Worm (Caenorhabditis elegans) whole organism, L2 larva: ENCODE results near the gene C06A1.3.
A peak's percentile ranks its signal among the peaks of the same experiment; 100 is the strongest.

Experiments used
- C34F6.9 ChIP-seq: fragments of 150-350 bp; optimal IDR thresholded peaks from 2 replicates; lab custom pipeline; 2014; ENCODE audit warnings: missing biosample characterization, missing genetic modification characterization
- F13H6.1 ChIP-seq: sonication (generic microtip); optimal IDR thresholded peaks from 2 replicates; lab custom pipeline; 2016; ENCODE audit warnings: missing genetic modification characterization, missing compliant biosample characterization
- ZK546.5 ChIP-seq: sonication (generic microtip); optimal IDR thresholded peaks from 2 replicates; lab custom pipeline; 2017; ENCODE audit warnings: missing biosample characterization, missing genetic modification characterization
- alr-1 ChIP-seq: fragments of 150-350 bp; optimal IDR thresholded peaks from 2 replicates; lab custom pipeline; 2014; ENCODE audit warnings: missing biosample characterization, missing genetic modification characterization
- aly-2 ChIP-seq: fragments of 150-350 bp; optimal IDR thresholded peaks from 2 replicates; lab custom pipeline; 2014; ENCODE audit warnings: missing biosample characterization, missing genetic modification characterization
- ama-1 ChIP-seq: fragments of 150-350 bp; optimal IDR thresholded peaks from 2 replicates; lab custom pipeline; 2018; ENCODE audit warnings: inconsistent platforms
- ceh-16 ChIP-seq: fragments of 150-350 bp; optimal IDR thresholded peaks from 2 replicates; lab custom pipeline; 2014; ENCODE audit warnings: missing biosample characterization, missing genetic modification characterization
- ceh-82 ChIP-seq: fragments of 150-350 bp; optimal IDR thresholded peaks from 2 replicates; lab custom pipeline; 2014; ENCODE audit warnings: missing biosample characterization, missing genetic modification characterization
- crh-2 ChIP-seq: sonication (generic microtip); optimal IDR thresholded peaks from 2 replicates; lab custom pipeline; 2017; ENCODE audit warnings: missing biosample characterization, missing genetic modification characterization
- elt-1 ChIP-seq: fragments of 150-350 bp; optimal IDR thresholded peaks from 2 replicates; lab custom pipeline; 2014; ENCODE audit warnings: missing biosample characterization, missing genetic modification characterization
- fos-1 ChIP-seq: fragments of 150-350 bp; optimal IDR thresholded peaks from 2 replicates; lab custom pipeline; 2014; ENCODE audit warnings: missing biosample characterization, missing genetic modification characterization
- gmeb-1 ChIP-seq: fragments of 150-350 bp; optimal IDR thresholded peaks from 2 replicates; lab custom pipeline; 2014; ENCODE audit warnings: missing biosample characterization, missing genetic modification characterization
- lin-11 ChIP-seq: fragments of 150-350 bp; sonication (generic microtip); optimal IDR thresholded peaks from 2 replicates; lab custom pipeline; 2014; ENCODE audit warnings: missing biosample characterization, missing genetic modification characterization, inconsistent platforms, mixed read lengths
- lin-13 ChIP-seq: fragments of 150-350 bp; optimal IDR thresholded peaks from 2 replicates; lab custom pipeline; 2014; ENCODE audit warnings: missing biosample characterization, missing genetic modification reagents, missing genetic modification characterization
- lsy-2 ChIP-seq, 2 experiments: fragments of 150-350 bp in 1 of 2; sonication (generic microtip) in 1 of 2; optimal IDR thresholded peaks; 2 replicates each; lab custom pipeline; 2014 to 2017; ENCODE audit warnings: missing biosample characterization in 2 of 2, missing genetic modification characterization in 2 of 2
- mab-5 ChIP-seq: fragments of 150-350 bp; optimal IDR thresholded peaks from 2 replicates; lab custom pipeline; 2014; ENCODE audit warnings: missing biosample characterization, missing genetic modification characterization
- mbf-1 ChIP-seq: sonication (generic microtip); optimal IDR thresholded peaks from 2 replicates; lab custom pipeline; 2017; ENCODE audit warnings: missing biosample characterization, missing genetic modification characterization
- mdl-1 ChIP-seq, 2 experiments: fragments of 150-350 bp in 1 of 2; sonication (generic microtip) in 1 of 2; optimal IDR thresholded peaks; 2 replicates each; lab custom pipeline; 2017; ENCODE audit warnings: missing biosample characterization in 2 of 2, missing genetic modification characterization in 2 of 2
- nhr-11 ChIP-seq: fragments of 150-350 bp; optimal IDR thresholded peaks from 2 replicates; lab custom pipeline; 2014; ENCODE audit warnings: missing biosample characterization, missing genetic modification characterization
- nhr-129 ChIP-seq: fragments of 150-350 bp; optimal IDR thresholded peaks from 2 replicates; lab custom pipeline; 2014; ENCODE audit warnings: missing biosample characterization, missing genetic modification characterization
- nhr-21 ChIP-seq: fragments of 150-350 bp; optimal IDR thresholded peaks from 2 replicates; lab custom pipeline; 2014; ENCODE audit warnings: missing biosample characterization, missing genetic modification characterization
- nhr-23 ChIP-seq: fragments of 150-350 bp; optimal IDR thresholded peaks from 2 replicates; lab custom pipeline; 2014; ENCODE audit warnings: missing biosample characterization, missing genetic modification reagents, missing genetic modification characterization
- nhr-237 ChIP-seq: fragments of 150-350 bp; optimal IDR thresholded peaks from 2 replicates; lab custom pipeline; 2014; ENCODE audit warnings: missing biosample characterization, missing genetic modification characterization
- nhr-77 ChIP-seq: fragments of 150-350 bp; optimal IDR thresholded peaks from 2 replicates; lab custom pipeline; 2014; ENCODE audit warnings: missing biosample characterization, missing genetic modification characterization
- peb-1 ChIP-seq: fragments of 150-350 bp; optimal IDR thresholded peaks from 2 replicates; lab custom pipeline; 2014; ENCODE audit warnings: missing biosample characterization, missing genetic modification characterization
- sem-4 ChIP-seq: fragments of 150-350 bp; optimal IDR thresholded peaks from 2 replicates; lab custom pipeline; 2014; ENCODE audit warnings: missing biosample characterization, missing genetic modification reagents, missing genetic modification characterization
- skn-1 ChIP-seq: sonication (generic microtip); optimal IDR thresholded peaks from 2 replicates; lab custom pipeline; 2017; ENCODE audit warnings: missing biosample characterization, missing genetic modification characterization
- sma-3 ChIP-seq: sonication (generic microtip); optimal IDR thresholded peaks from 2 replicates; lab custom pipeline; 2016; ENCODE audit warnings: missing genetic modification reagents, missing genetic modification characterization, missing compliant biosample characterization
- sma-9 ChIP-seq, 2 experiments: fragments of 150-350 bp in 1 of 2; sonication (generic microtip) in 1 of 2; optimal IDR thresholded peaks; 2 replicates each; lab custom pipeline; 2014 to 2016; ENCODE audit warnings: missing genetic modification characterization in 2 of 2, mild to moderate bottlenecking in 1 of 2, missing biosample characterization in 1 of 2, missing compliant biosample characterization in 1 of 2, missing genetic modification reagents in 1 of 2, moderate library complexity in 1 of 2
- unc-39 ChIP-seq: fragments of 150-350 bp; optimal IDR thresholded peaks from 2 replicates; lab custom pipeline; 2014; ENCODE audit warnings: missing biosample characterization, missing genetic modification characterization
- unc-55 ChIP-seq: fragments of 150-350 bp; sonication (generic microtip); optimal IDR thresholded peaks from 3 replicates; lab custom pipeline; 2014; ENCODE audit warnings: missing biosample characterization, missing genetic modification reagents, missing genetic modification characterization
- unc-62 ChIP-seq: fragments of 150-350 bp; optimal IDR thresholded peaks from 2 replicates; lab custom pipeline; 2014; ENCODE audit warnings: missing biosample characterization, missing genetic modification reagents, missing genetic modification characterization
- zag-1 ChIP-seq: fragments of 150-350 bp; optimal IDR thresholded peaks from 2 replicates; lab custom pipeline; 2014; ENCODE audit warnings: missing biosample characterization, missing genetic modification characterization
- ztf-1 ChIP-seq: fragments of 200-800 bp; sonication (Bioruptor generic); conservative IDR thresholded peaks from 2 replicates; pipeline ENCODE4 v1.3.6; 2022; ENCODE audit warnings: missing genetic modification characterization, missing compliant biosample characterization
- ztf-11 ChIP-seq: sonication (generic microtip); optimal IDR thresholded peaks from 2 replicates; lab custom pipeline; 2017; ENCODE audit warnings: missing biosample characterization, missing genetic modification characterization
- ztf-4 ChIP-seq: fragments of 150-350 bp; optimal IDR thresholded peaks from 2 replicates; lab custom pipeline; 2014; ENCODE audit warnings: missing biosample characterization, missing genetic modification characterization

Gene C06A1.3

DNA sequence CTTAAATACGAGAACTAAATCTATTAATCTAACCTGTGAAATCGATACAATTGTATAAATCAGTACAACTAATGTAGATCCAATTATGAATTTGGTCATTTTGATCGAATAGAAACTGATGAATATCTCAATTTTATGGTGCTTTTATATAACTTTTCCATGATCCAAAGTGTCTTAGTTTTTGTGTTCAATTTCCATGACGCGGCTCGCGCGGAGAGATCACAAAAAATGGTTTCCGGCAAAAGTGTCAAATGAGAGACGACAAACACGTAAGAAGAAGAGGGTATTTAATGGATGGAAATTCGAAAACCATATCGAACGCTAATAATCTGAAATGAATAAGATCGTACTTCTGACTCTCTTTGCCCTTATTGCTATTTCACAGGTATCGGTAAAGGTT lies 7.5 kb upstream of the C06A1.3 start, which contains the start of the genes C06A1.6 and C06A1.7:
Gene C06A1.6 (minus strand): TSS at position 101 of the 400 bp plus-strand sequence.
Gene C06A1.7 (plus strand): TSS at position 314 of the 400 bp plus-strand sequence.
- TF ChIP-seq lin-11 (tag; lab: Kevin White, UChicago) (no peak), ceh-16 (tag; lab: Kevin White, UChicago) (no peak)

- no peak for TF ChIP-seq nhr-77 (tag; lab: Kevin White, UChicago)
- no peak for TF ChIP-seq fos-1
- no peak for TF ChIP-seq nhr-23 (tag; lab: Kevin White, UChicago)
- TF ChIP-seq unc-62 (GFP tag; lab: Kevin White, UChicago), result no peak
- TF ChIP-seq mab-5, result no peak
- TF ChIP-seq aly-2 (tag; lab: Kevin White, UChicago), result no peak
- TF ChIP-seq nhr-129 (tag; lab: Kevin White, UChicago), result no peak
- no peak for TF ChIP-seq lsy-2 (tag; optimal IDR thresholded peaks at IDR 0.05; lab: Kevin White, UChicago)
- TF ChIP-seq unc-55, result no peak
- TF ChIP-seq C34F6.9, result no peak
- TF ChIP-seq peb-1 (tag; lab: Kevin White, UChicago), result no peak
- TF ChIP-seq elt-1 (tag; lab: Kevin White, UChicago), result no peak
Observed at ce11 chrII:10566458-10566857, 5.6 kb upstream of the C06A1.3 start.

DNA sequence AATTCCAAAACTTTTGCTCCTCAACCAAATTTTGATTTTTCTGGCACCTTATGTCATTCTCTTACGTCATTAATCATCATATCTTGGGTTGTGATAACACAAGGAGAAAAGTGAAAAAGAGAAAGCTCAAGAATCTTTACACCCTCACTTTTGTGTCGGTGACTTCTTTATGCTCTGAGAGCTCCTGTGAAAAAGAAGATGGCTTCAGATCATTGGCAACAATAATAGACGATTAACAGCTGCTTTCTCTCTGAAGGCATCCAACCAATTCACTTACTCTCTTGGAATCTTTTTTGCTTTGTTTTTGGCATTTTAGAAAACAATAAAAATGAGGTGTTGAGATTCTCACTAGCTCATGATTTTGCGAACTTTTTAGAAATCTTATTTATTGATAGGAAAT lies 2.6 kb upstream of the C06A1.3 start:
- TF ChIP-seq lsy-2 (tag; optimal IDR thresholded peaks at IDR 0.05; lab: Kevin White, UChicago), result peak in 1 of 2 experiments; percentile 19
- TF ChIP-seq elt-1 (tag; lab: Kevin White, UChicago), result no peak
- peak; percentile 55 for TF ChIP-seq sma-9 (GFP tag; optimal IDR thresholded peaks at IDR 0.05; lab: Kevin White, UChicago)
- no peak for TF ChIP-seq sma-9 (tag; optimal IDR thresholded peaks at IDR 0.05; lab: Kevin White, UChicago)

- TF ChIP-seq zag-1 (no peak), peb-1 (tag; lab: Kevin White, UChicago) (no peak), ZK546.5 (no peak), nhr-21 (tag; lab: Kevin White, UChicago) (no peak), mdl-1 (tag; optimal IDR thresholded peaks at IDR 0.05; lab: Kevin White, UChicago) (no peak), elt-1 (tag; lab: Kevin White, UChicago) (no peak), mab-5 (no peak)
Observed at ce11 chrII:10570302-10570701, 1.8 kb upstream of the C06A1.3 start, which contains the start of gene txt-13. txt-13 (plus strand) TSS chrII:10570602.

- TF ChIP-seq ama-1 (lab: Kevin White, UChicago) (no peak), sma-9 (GFP tag; optimal IDR thresholded peaks at IDR 0.05; lab: Kevin White, UChicago) (no peak), sma-9 (tag; optimal IDR thresholded peaks at IDR 0.05; lab: Kevin White, UChicago) (no peak), nhr-11 (no peak), nhr-237 (tag; lab: Kevin White, UChicago) (no peak), mab-5 (no peak), peb-1 (tag; lab: Kevin White, UChicago) (no peak), mbf-1 (no peak), C34F6.9 (no peak)
Observed at ce11 chrII:10574177-10574576, 2.1 kb downstream of the C06A1.3 start.

- TF ChIP-seq sma-3 (GFP tag; lab: Kevin White, UChicago), result no peak
- no peak for TF ChIP-seq nhr-77 (tag; lab: Kevin White, UChicago)
- peak; percentile 56 for TF ChIP-seq unc-55
- TF ChIP-seq ztf-11 (tag; lab: Kevin White, UChicago), result no peak
- TF ChIP-seq unc-39, result no peak
- peak; percentile 78 for TF ChIP-seq gmeb-1 (tag; lab: Kevin White, UChicago)
- TF ChIP-seq lin-11 (tag; lab: Kevin White, UChicago), result no peak
- no peak for TF ChIP-seq peb-1 (tag; lab: Kevin White, UChicago)
- peak in 1 of 2 experiments; percentile 59 for TF ChIP-seq lsy-2 (tag; optimal IDR thresholded peaks at IDR 0.05; lab: Kevin White, UChicago)
- TF ChIP-seq mbf-1, result no peak
Observed at ce11 chrII:10578843-10579430, 6.9 kb downstream of the C06A1.3 start, which contains the start of gene rpb-6. rpb-6 (plus strand) TSS chrII:10579380.

DNA sequence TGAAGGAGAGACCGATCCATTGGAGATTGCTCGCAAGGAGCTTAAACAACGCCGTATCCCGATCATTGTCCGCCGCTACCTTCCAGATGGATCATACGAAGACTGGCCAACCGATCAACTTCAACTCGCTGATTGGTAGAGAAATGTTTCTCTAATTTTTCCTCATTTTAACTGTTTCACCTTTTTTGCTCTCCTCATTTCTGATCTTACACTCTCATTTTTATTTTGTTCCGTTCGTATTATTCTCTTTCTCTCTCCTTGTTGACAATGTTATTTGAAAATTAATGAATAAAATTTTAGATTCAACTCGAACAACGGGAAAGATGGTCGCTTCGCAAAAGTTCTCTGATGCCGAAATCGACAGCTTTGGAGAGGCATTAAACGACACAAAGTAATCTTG lies 7.6 kb downstream of the C06A1.3 start, which contains the start of gene dohh-1:
Gene dohh-1 (plus strand): TSS at position 301 of the 400 bp plus-strand sequence.
- TF ChIP-seq lin-13, result no peak
- TF ChIP-seq ztf-1 (GFP tag; lab: Robert Waterston, UW), result no peak
- TF ChIP-seq nhr-23 (tag; lab: Kevin White, UChicago), result no peak
- no peak for TF ChIP-seq crh-2 (tag; lab: Kevin White, UChicago)
- no peak for TF ChIP-seq unc-39
- no peak for TF ChIP-seq nhr-21 (tag; lab: Kevin White, UChicago)
- TF ChIP-seq sma-3 (GFP tag; lab: Kevin White, UChicago), result no peak
- no peak for TF ChIP-seq ztf-4 (tag; lab: Kevin White, UChicago)
- no peak for TF ChIP-seq skn-1 (tag; lab: Kevin White, UChicago)
- no peak for TF ChIP-seq nhr-11
- no peak for TF ChIP-seq unc-55
- no peak for TF ChIP-seq ceh-82 (tag; lab: Kevin White, UChicago)
- no peak for TF ChIP-seq lin-11 (tag; lab: Kevin White, UChicago)
- no peak for TF ChIP-seq sem-4 (tag; lab: Kevin White, UChicago)
- TF ChIP-seq sma-9 (GFP tag; optimal IDR thresholded peaks at IDR 0.05; lab: Kevin White, UChicago), result no peak
- TF ChIP-seq sma-9 (tag; optimal IDR thresholded peaks at IDR 0.05; lab: Kevin White, UChicago), result no peak
- no peak for TF ChIP-seq alr-1 (tag; lab: Kevin White, UChicago)
- TF ChIP-seq mab-5, result no peak
- TF ChIP-seq F13H6.1 (tag; lab: Kevin White, UChicago), result no peak
